Fruit fly (Drosophila melanogaster) whole organism, embryonic: ENCODE data around the gene gt.

Experiments used
- CG11504 ChIP-seq: fragments of 200-800 bp; sonication (Bioruptor generic); optimal IDR thresholded peaks from 3 replicates; lab custom pipeline; 2019; ENCODE audit warnings: missing biosample characterization, mild to moderate bottlenecking, missing genetic modification characterization, moderate library complexity
- CG11696 ChIP-seq: fragments of 200-800 bp; sonication (Bioruptor generic); IDR thresholded peaks from 2 replicates; pipeline ENCODE4 v1.3.6; 2022; ENCODE audit warnings: missing biosample characterization, missing genetic modification characterization
- CG12155 ChIP-seq: fragments of 200-800 bp; sonication (Bioruptor generic); optimal IDR thresholded peaks from 3 replicates; lab custom pipeline; 2016; ENCODE audit warnings: missing biosample characterization, missing genetic modification characterization
- CG12219 ChIP-seq: fragments of 200-800 bp; sonication (Bioruptor generic); optimal IDR thresholded peaks from 3 replicates; lab custom pipeline; 2018; ENCODE audit warnings: missing biosample characterization, mild to moderate bottlenecking, missing genetic modification characterization
- CG13775 ChIP-seq: fragments of 200-800 bp; sonication (Bioruptor generic); optimal IDR thresholded peaks from 3 replicates; lab custom pipeline; 2017; ENCODE audit warnings: missing biosample characterization, mild to moderate bottlenecking, missing genetic modification characterization
- CG13894 ChIP-seq: fragments of 200-800 bp; sonication (Bioruptor generic); optimal IDR thresholded peaks from 3 replicates; lab custom pipeline; 2018; ENCODE audit warnings: missing biosample characterization, mild to moderate bottlenecking, missing genetic modification characterization, moderate library complexity
- CG14050 ChIP-seq: fragments of 200-800 bp; sonication (Bioruptor generic); IDR thresholded peaks from 3 replicates; pipeline ENCODE4 v1.3.6; 2022; ENCODE audit warnings: missing biosample characterization, missing genetic modification characterization
- CG14710 ChIP-seq: fragments of 200-800 bp; sonication (Bioruptor generic); optimal IDR thresholded peaks from 3 replicates; lab custom pipeline; 2019; ENCODE audit warnings: missing biosample characterization, mild to moderate bottlenecking, missing genetic modification characterization, moderate library complexity
- CG15269 ChIP-seq: fragments of 200-800 bp; sonication (Bioruptor generic); optimal IDR thresholded peaks from 2 replicates; lab custom pipeline; 2018; ENCODE audit warnings: missing biosample characterization, mild to moderate bottlenecking, missing genetic modification characterization, moderate library complexity
- CG17359 ChIP-seq: fragments of 200-800 bp; sonication (Bioruptor generic); optimal IDR thresholded peaks from 3 replicates; lab custom pipeline; 2018; ENCODE audit warnings: missing biosample characterization, mild to moderate bottlenecking, missing genetic modification characterization, moderate library complexity
- CG17385 ChIP-seq: fragments of 200-800 bp; sonication (Bioruptor generic); optimal IDR thresholded peaks from 3 replicates; lab custom pipeline; 2018; ENCODE audit warnings: missing biosample characterization, mild to moderate bottlenecking, missing genetic modification characterization
- CG2202 ChIP-seq: fragments of 200-800 bp; sonication (Bioruptor generic); optimal IDR thresholded peaks from 2 replicates; lab custom pipeline; 2018; ENCODE audit warnings: missing biosample characterization, mild to moderate bottlenecking, missing genetic modification characterization
- CG2712 ChIP-seq: fragments of 200-800 bp; optimal IDR thresholded peaks from 3 replicates; lab custom pipeline; 2019; ENCODE audit warnings: missing biosample characterization, mild to moderate bottlenecking, missing genetic modification characterization, moderate library complexity
- CG2889 ChIP-seq: fragments of 200-800 bp; sonication (Bioruptor generic); IDR thresholded peaks from 3 replicates; pipeline ENCODE4 v1.3.6; 2022; ENCODE audit warnings: missing biosample characterization, missing genetic modification characterization
- CG3065 ChIP-seq: fragments of 200-800 bp; sonication (Bioruptor generic); optimal IDR thresholded peaks from 2 replicates; lab custom pipeline; 2016; ENCODE audit warnings: missing biosample characterization, missing genetic modification characterization
- CG31441 ChIP-seq: fragments of 200-800 bp; sonication (Bioruptor generic); IDR thresholded peaks from 2 replicates; pipeline ENCODE4 v1.3.6; 2022; ENCODE audit warnings: missing biosample characterization, missing genetic modification characterization
- CG33557 ChIP-seq: fragments of 200-800 bp; sonication (Bioruptor generic); optimal IDR thresholded peaks from 2 replicates; lab custom pipeline; 2019; ENCODE audit warnings: missing biosample characterization, mild to moderate bottlenecking, missing genetic modification characterization, moderate library complexity
- CG3407 ChIP-seq: fragments of 200-800 bp; sonication (Bioruptor generic); optimal IDR thresholded peaks from 2 replicates; lab custom pipeline; 2018; ENCODE audit warnings: missing biosample characterization, mild to moderate bottlenecking, missing genetic modification characterization
- CG4404 ChIP-seq: fragments of 200-800 bp; sonication (Bioruptor generic); IDR thresholded peaks from 2 replicates; pipeline ENCODE4 v1.3.6; 2022; ENCODE audit warnings: missing biosample characterization, missing genetic modification characterization
- CG4707 ChIP-seq: fragments of 200-800 bp; sonication (Bioruptor generic); optimal IDR thresholded peaks from 2 replicates; lab custom pipeline; 2018; ENCODE audit warnings: missing biosample characterization, mild to moderate bottlenecking, missing genetic modification characterization, moderate library complexity
- CG6175 ChIP-seq: fragments of 200-800 bp; sonication (Bioruptor generic); IDR thresholded peaks from 3 replicates; pipeline ENCODE4 v1.3.6; 2022; ENCODE audit warnings: missing biosample characterization, missing genetic modification characterization
- CG7357 ChIP-seq: fragments of 200-800 bp; sonication (Bioruptor generic); IDR thresholded peaks from 3 replicates; pipeline ENCODE4 v1.3.6; 2022; ENCODE audit warnings: missing biosample characterization, missing genetic modification characterization
- CG7745 ChIP-seq: fragments of 200-800 bp; sonication (Bioruptor generic); optimal IDR thresholded peaks from 2 replicates; lab custom pipeline; 2018; ENCODE audit warnings: missing biosample characterization, mild to moderate bottlenecking, missing genetic modification characterization, moderate library complexity
- CG8281 ChIP-seq: fragments of 200-800 bp; sonication (Bioruptor generic); optimal IDR thresholded peaks from 2 replicates; lab custom pipeline; 2018; ENCODE audit warnings: missing biosample characterization, mild to moderate bottlenecking, missing genetic modification characterization, moderate library complexity
- CG8359 ChIP-seq: fragments of 200-800 bp; sonication (Bioruptor generic); optimal IDR thresholded peaks from 2 replicates; lab custom pipeline; 2017; ENCODE audit warnings: missing biosample characterization, mild to moderate bottlenecking, missing genetic modification characterization, borderline replicate concordance
- CG9727 ChIP-seq: fragments of 200-800 bp; sonication (Bioruptor generic); optimal IDR thresholded peaks from 3 replicates; lab custom pipeline; 2017; ENCODE audit warnings: missing biosample characterization, mild to moderate bottlenecking, missing genetic modification characterization
- D19B ChIP-seq: fragments of 200-800 bp; sonication (Bioruptor generic); optimal IDR thresholded peaks from 2 replicates; lab custom pipeline; 2017; ENCODE audit warnings: missing biosample characterization, mild to moderate bottlenecking, missing genetic modification characterization
- Drgx ChIP-seq: fragments of 200-800 bp; sonication (Bioruptor generic); IDR thresholded peaks from 2 replicates; pipeline ENCODE4 v1.3.6; 2022; ENCODE audit warnings: missing biosample characterization, missing genetic modification characterization
- H15 ChIP-seq: fragments of 200-800 bp; sonication (Bioruptor generic); IDR thresholded peaks from 3 replicates; pipeline ENCODE4 v1.3.6; 2022; ENCODE audit warnings: missing biosample characterization, missing genetic modification characterization
- Hr78 ChIP-seq, 2 experiments: fragments of 200-800 bp in 1 of 2; fragments of >200 bp in 1 of 2; sonication (Bioruptor generic) in 1 of 2; optimal IDR thresholded peaks; 2 replicates each; lab custom pipeline; 2017 to 2019; ENCODE audit warnings: missing biosample characterization in 2 of 2, missing genetic modification characterization in 2 of 2, mild to moderate bottlenecking in 1 of 2, moderate library complexity in 1 of 2
- MTF-1 ChIP-seq: fragments of 200-800 bp; sonication (Bioruptor generic); optimal IDR thresholded peaks from 2 replicates; lab custom pipeline; 2018; ENCODE audit warnings: missing biosample characterization, mild to moderate bottlenecking, missing genetic modification characterization, borderline replicate concordance
- NC2α ChIP-seq: fragments of 200-800 bp; sonication (Bioruptor generic); optimal IDR thresholded peaks from 2 replicates; lab custom pipeline; 2016; ENCODE audit warnings: missing biosample characterization, missing genetic modification characterization
- NFAT ChIP-seq: fragments of 200-800 bp; sonication (Bioruptor generic); IDR thresholded peaks from 2 replicates; pipeline ENCODE4 v1.3.6; 2022; ENCODE audit warnings: missing biosample characterization, missing genetic modification characterization
- PHDP ChIP-seq: fragments of 200-800 bp; sonication (Bioruptor generic); optimal IDR thresholded peaks from 3 replicates; lab custom pipeline; 2018; ENCODE audit warnings: missing biosample characterization, mild to moderate bottlenecking, missing genetic modification characterization, moderate library complexity
- Pdp1 ChIP-seq, 2 experiments: fragments of 200-800 bp; sonication (Bioruptor generic); optimal IDR thresholded peaks; 3 replicates each; lab custom pipeline; 2016; ENCODE audit warnings: missing biosample characterization in 2 of 2, missing genetic modification characterization in 2 of 2, mild to moderate bottlenecking in 1 of 2, moderate library complexity in 1 of 2
- Ssrp ChIP-seq: fragments of 200-800 bp; sonication (Bioruptor generic); optimal IDR thresholded peaks from 2 replicates; lab custom pipeline; 2018; ENCODE audit warnings: missing biosample characterization, mild to moderate bottlenecking, missing genetic modification characterization, moderate library complexity
- gem ChIP-seq: fragments of 200-800 bp; sonication (Bioruptor generic); optimal IDR thresholded peaks from 2 replicates; lab custom pipeline; 2019; ENCODE audit warnings: missing biosample characterization, mild to moderate bottlenecking, missing genetic modification characterization, moderate library complexity
- gfzf ChIP-seq: fragments of 200-800 bp; sonication (Bioruptor generic); optimal IDR thresholded peaks from 2 replicates; lab custom pipeline; 2016; ENCODE audit warnings: missing biosample characterization, mild to moderate bottlenecking, missing genetic modification characterization, moderate library complexity
- gsb-n ChIP-seq: fragments of 200-800 bp; sonication (Bioruptor generic); optimal IDR thresholded peaks from 3 replicates; lab custom pipeline; 2018; ENCODE audit warnings: missing biosample characterization, mild to moderate bottlenecking, missing genetic modification characterization
- klu ChIP-seq: fragments of 200-800 bp; sonication (Bioruptor generic); IDR thresholded peaks from 2 replicates; pipeline ENCODE4 v1.3.6; 2022; ENCODE audit warnings: missing biosample characterization, missing genetic modification characterization
- kni ChIP-seq: fragments of 200-800 bp; sonication (Bioruptor generic); optimal IDR thresholded peaks from 3 replicates; lab custom pipeline; 2017; ENCODE audit warnings: mild to moderate bottlenecking, missing biosample characterization, missing genetic modification reagents, missing genetic modification characterization
- lola ChIP-seq, 3 experiments: fragments of >200 bp in 2 of 3; fragments of 200-800 bp in 1 of 3; sonication (Bioruptor generic) in 1 of 3; optimal IDR thresholded peaks; 2 replicates each; lab custom pipeline; 2017 to 2019; ENCODE audit warnings: missing biosample characterization in 3 of 3, missing genetic modification characterization in 3 of 3, mild to moderate bottlenecking in 1 of 3, moderate library complexity in 1 of 3
- mirr ChIP-seq: fragments of 200-800 bp; sonication (Bioruptor generic); optimal IDR thresholded peaks from 3 replicates; lab custom pipeline; 2018; ENCODE audit warnings: missing biosample characterization, mild to moderate bottlenecking, missing genetic modification characterization
- odd ChIP-seq: fragments of 200-800 bp; sonication (Bioruptor generic); optimal IDR thresholded peaks from 2 replicates; lab custom pipeline; 2017; ENCODE audit warnings: missing biosample characterization, mild to moderate bottlenecking, missing genetic modification characterization
- sc ChIP-seq, 3 experiments: fragments of >200 bp in 2 of 3; fragments of 200-800 bp in 1 of 3; sonication (Bioruptor generic) in 1 of 3; optimal IDR thresholded peaks; 2 replicates in 2 of 3; 3 replicates in 1 of 3; lab custom pipeline; 2017; ENCODE audit warnings: mild to moderate bottlenecking in 1 of 3, missing biosample characterization in 1 of 3, missing genetic modification characterization in 1 of 3, missing genetic modification reagents in 1 of 3
- sr ChIP-seq: fragments of 200-800 bp; sonication (Bioruptor generic); IDR thresholded peaks from 3 replicates; pipeline ENCODE4 v1.3.6; 2022; ENCODE audit warnings: missing biosample characterization, missing genetic modification characterization
- yki ChIP-seq: fragments of >200 bp; optimal IDR thresholded peaks from 3 replicates; lab custom pipeline; 2018

Gene gt

DNA sequence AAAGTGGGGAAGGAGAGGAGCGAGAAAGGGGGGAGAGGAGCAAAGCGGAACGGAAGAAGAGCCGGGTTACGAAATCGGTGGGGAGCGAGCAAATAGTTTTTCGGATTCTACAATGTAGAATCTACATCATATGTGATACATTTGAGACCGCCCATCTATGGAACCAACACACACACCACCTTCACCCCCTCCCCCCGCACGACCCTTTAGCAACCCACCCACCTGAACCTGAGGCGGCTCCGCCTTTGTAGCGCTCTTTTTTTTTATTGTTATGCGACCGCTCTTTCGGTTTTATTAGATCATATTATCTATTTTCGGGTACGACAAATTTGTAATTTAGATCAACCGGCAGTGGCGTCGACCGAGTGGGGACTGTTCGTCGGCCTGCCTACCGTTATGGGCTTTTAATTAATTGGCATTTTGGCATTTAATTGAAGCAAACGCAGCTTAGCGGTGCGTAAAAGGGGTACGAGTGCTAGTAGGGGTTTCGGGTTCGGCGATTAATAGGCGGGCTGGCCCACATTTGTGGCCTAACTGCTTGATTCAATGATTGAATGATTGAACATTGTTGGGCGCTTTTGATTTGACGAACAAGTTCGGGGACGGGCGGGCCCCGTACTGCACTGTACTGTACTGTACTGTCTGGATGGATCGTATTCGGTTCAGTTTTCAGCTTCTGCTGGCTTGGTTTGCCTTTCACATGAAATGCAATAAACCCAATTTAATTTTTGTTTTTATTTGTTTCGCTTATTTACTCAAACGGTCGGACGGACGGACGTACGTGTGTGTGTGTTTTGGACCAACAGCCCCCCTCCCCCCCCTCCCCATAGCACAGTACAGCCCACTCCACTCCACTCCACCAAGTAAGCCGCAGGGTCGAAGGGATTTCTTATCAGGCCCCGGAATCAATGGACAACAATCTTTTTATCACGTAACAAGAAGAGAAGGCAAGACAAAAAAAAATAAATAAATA, 32.9 kb upstream of the gt start:
- TF ChIP-seq CG2712 (tag; lab: Kevin White, UChicago): peak; percentile 22
- no peak for TF ChIP-seq yki (lab: Kevin White, UChicago)
- peak; percentile 70 for TF ChIP-seq CG8281 (tag; lab: Kevin White, UChicago)
- TF ChIP-seq Ssrp: no peak
- no peak for TF ChIP-seq CG4404 (GFP tag; lab: Robert Waterston, UW)
- TF ChIP-seq gsb-n (tag; lab: Kevin White, UChicago): peak; percentile 19
- TF ChIP-seq NFAT (GFP tag; lab: Robert Waterston, UW): no peak
- no peak for TF ChIP-seq Drgx (GFP tag; lab: Robert Waterston, UW)
- peak; percentile 3 for TF ChIP-seq gem
- no peak for TF ChIP-seq CG7357 (GFP tag; lab: Robert Waterston, UW)
- TF ChIP-seq CG12219: no peak
- peak; percentile 34 for TF ChIP-seq MTF-1 (GFP tag; lab: Kevin White, UChicago)
- peak; percentile 2 for TF ChIP-seq CG11504 (tag; lab: Kevin White, UChicago)
- TF ChIP-seq D19B: no peak
- peak; percentile 39 for TF ChIP-seq CG2202
- TF ChIP-seq sr (GFP tag; lab: Robert Waterston, UW): peak; percentile 59; the same call in 1 of the 3 replicates
- no peak for TF ChIP-seq sc (optimal IDR thresholded peaks at IDR 0.05; lab: Kevin White, UChicago)
- peak; percentile 5 for TF ChIP-seq sc (GFP tag; optimal IDR thresholded peaks at IDR 0.05; lab: Kevin White, UChicago)
- TF ChIP-seq NC2α (GFP tag; lab: Kevin White, UChicago): no peak
- TF ChIP-seq kni (GFP tag; lab: Kevin White, UChicago): peak; percentile 60
- no peak for TF ChIP-seq CG12155
- peak; percentile 33 for TF ChIP-seq CG4707 (GFP tag; lab: Kevin White, UChicago)
- no peak for TF ChIP-seq CG2889 (GFP tag; lab: Robert Waterston, UW)
- TF ChIP-seq CG6175 (GFP tag; lab: Robert Waterston, UW): no peak
- no peak for TF ChIP-seq CG15269 (tag; lab: Kevin White, UChicago)
- no peak for TF ChIP-seq mirr (GFP tag; lab: Kevin White, UChicago)
- TF ChIP-seq lola (GFP tag; optimal IDR thresholded peaks at IDR 0.05; lab: Kevin White, UChicago): no peak
- TF ChIP-seq gfzf: no peak
- TF ChIP-seq klu (GFP tag; lab: Robert Waterston, UW): no peak
- no peak for TF ChIP-seq CG11696 (GFP tag; lab: Robert Waterston, UW)
- TF ChIP-seq PHDP: no peak
- peak; percentile 40 for TF ChIP-seq CG33557
- TF ChIP-seq H15 (GFP tag; lab: Robert Waterston, UW): no peak
- TF ChIP-seq Hr78 (GFP tag; optimal IDR thresholded peaks at IDR 0.05; lab: Kevin White, UChicago): no peak
- TF ChIP-seq CG8359 (GFP tag; lab: Kevin White, UChicago): no peak
- TF ChIP-seq CG17359: no peak
- TF ChIP-seq CG31441 (GFP tag; lab: Robert Waterston, UW): no peak
- peak; percentile 14 for TF ChIP-seq CG7745 (tag; lab: Kevin White, UChicago)
- peak; percentile 1 for TF ChIP-seq CG13894 (tag; lab: Kevin White, UChicago)
- peak; percentile 52 for TF ChIP-seq CG3407 (GFP tag; lab: Kevin White, UChicago)
- TF ChIP-seq Pdp1 (GFP tag; optimal IDR thresholded peaks at IDR 0.05; lab: Kevin White, UChicago): peak in 1 of 2 experiments; percentile 65
- no peak for TF ChIP-seq CG13775
- TF ChIP-seq CG3065: no peak
- no peak for TF ChIP-seq odd (GFP tag; lab: Kevin White, UChicago)
- no peak for TF ChIP-seq CG17385 (GFP tag; lab: Kevin White, UChicago)
- TF ChIP-seq CG14710 (tag; lab: Kevin White, UChicago): no peak
- TF ChIP-seq CG14050 (GFP tag; lab: Robert Waterston, UW): no peak
- peak; percentile 32 for TF ChIP-seq CG9727 (GFP tag; lab: Kevin White, UChicago)
